Worm (Caenorhabditis elegans): ENCODE results near the gene srd-46.

- TF ChIP-seq elt-3 (tag; optimal IDR thresholded peaks at IDR 0.05), result no peak
- TF ChIP-seq ama-1 (optimal IDR thresholded peaks at IDR 0.05), result no peak
- TF ChIP-seq lin-39 (tag; optimal IDR thresholded peaks at IDR 0.05), result no peak
- TF ChIP-seq nhr-25 (tag; optimal IDR thresholded peaks at IDR 0.05), result no peak
- TF ChIP-seq elt-1 (tag; optimal IDR thresholded peaks at IDR 0.05), result no peak
- TF ChIP-seq zag-1 (tag; optimal IDR thresholded peaks at IDR 0.05), result no peak
- no peak for TF ChIP-seq ceh-16 (tag; optimal IDR thresholded peaks at IDR 0.05)
- no peak for TF ChIP-seq unc-62 (GFP tag; optimal IDR thresholded peaks at IDR 0.05)
- TF ChIP-seq nhr-11 (tag; optimal IDR thresholded peaks at IDR 0.05), result no peak
- TF ChIP-seq ztf-1 (GFP tag; conservative IDR thresholded peaks at IDR 0.05), result no peak
These were observed 5.5 kb upstream of the srd-46 start, which contains the start of gene srd-41 for ce11 chrX:12326424-12326823.

Measured in whole organism, L2 larva.